Worm (Caenorhabditis elegans): ENCODE data around the gene C18A3.3.

DNA sequence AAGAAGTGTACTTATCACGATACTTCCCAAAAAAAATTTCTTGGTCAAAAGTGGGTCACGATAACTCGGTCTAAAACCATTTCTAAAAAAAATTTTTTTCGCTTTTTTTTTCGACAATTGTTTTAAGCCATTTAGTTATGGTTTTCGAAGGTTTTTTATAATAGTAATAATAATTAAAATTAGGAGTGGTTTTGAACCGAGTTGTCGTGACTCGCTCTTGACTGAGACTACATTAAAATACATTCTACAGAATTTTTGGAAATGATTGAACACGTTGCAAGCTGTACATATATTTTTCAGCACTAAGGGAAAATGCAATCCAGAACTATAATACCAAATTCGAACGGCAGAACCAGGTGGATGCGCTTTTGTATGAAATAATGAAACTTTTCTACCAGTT lies 38.1 kb downstream of the C18A3.3 start, which contains the start of gene F10C1.8:
- TF ChIP-seq fkh-10 (GFP tag; optimal IDR thresholded peaks at IDR 0.05) (no peak), nhr-11 (tag; optimal IDR thresholded peaks at IDR 0.05) (no peak), nhr-90 (tag; optimal IDR thresholded peaks at IDR 0.05; ENCODE audit: poor library complexity) (no peak), nhr-77 (tag; optimal IDR thresholded peaks at IDR 0.05) (no peak), C34B4.2 (tag; optimal IDR thresholded peaks at IDR 0.05) (no peak), nhr-71 (tag; optimal IDR thresholded peaks at IDR 0.05) (no peak), lir-3 (tag; optimal IDR thresholded peaks at IDR 0.05; ENCODE audit: poor library complexity) (no peak), nhr-28 (tag; optimal IDR thresholded peaks at IDR 0.05) (no peak), lin-15B (tag; optimal IDR thresholded peaks at IDR 0.05) (no peak)
